Worm (Caenorhabditis elegans) whole organism, L1 larva: ENCODE data around the gene mec-7.

Experiments
- C04F5.9 ChIP-seq: sonication (generic microtip); optimal IDR thresholded peaks from 2 replicates; lab custom pipeline; 2016; ENCODE audit warnings: missing genetic modification characterization, missing compliant biosample characterization
- C16A3.4 ChIP-seq: fragments of 150-350 bp; optimal IDR thresholded peaks from 2 replicates; lab custom pipeline; 2014; ENCODE audit warnings: missing biosample characterization, missing genetic modification characterization
- C34B4.2 ChIP-seq: sonication (generic microtip); optimal IDR thresholded peaks from 2 replicates; lab custom pipeline; 2017; ENCODE audit warnings: mild to moderate bottlenecking, missing genetic modification characterization, missing compliant biosample characterization
- F16B12.6 ChIP-seq: fragments of 150-350 bp; optimal IDR thresholded peaks from 2 replicates; lab custom pipeline; 2014; ENCODE audit warnings: missing biosample characterization, missing genetic modification characterization
- Y116A8C.19 ChIP-seq: sonication (generic microtip); optimal IDR thresholded peaks from 2 replicates; lab custom pipeline; 2016; ENCODE audit warnings: missing compliant biosample characterization, missing genetic modification characterization, borderline replicate concordance
- aly-2 ChIP-seq: fragments of 150-350 bp; optimal IDR thresholded peaks from 2 replicates; lab custom pipeline; 2014; ENCODE audit warnings: missing biosample characterization, missing genetic modification characterization
- ama-1 ChIP-seq: fragments of 150-350 bp; optimal IDR thresholded peaks from 2 replicates; lab custom pipeline; 2014
- blmp-1 ChIP-seq: fragments of 150-350 bp; optimal IDR thresholded peaks from 2 replicates; lab custom pipeline; 2014; ENCODE audit warnings: missing biosample characterization, missing genetic modification characterization
- ceh-63 ChIP-seq: fragments of 200-800 bp; sonication (Bioruptor generic); optimal IDR thresholded peaks from 2 replicates; lab custom pipeline; 2018; ENCODE audit warnings: mild to moderate bottlenecking, missing genetic modification characterization, missing compliant biosample characterization
- ceh-88 ChIP-seq: fragments of 200-800 bp; sonication (Bioruptor generic); IDR thresholded peaks from 2 replicates; pipeline ENCODE4 v1.3.6; 2022; ENCODE audit warnings: missing genetic modification characterization, missing compliant biosample characterization
- ceh-90 ChIP-seq: sonication (generic microtip); optimal IDR thresholded peaks from 2 replicates; lab custom pipeline; 2016; ENCODE audit warnings: missing genetic modification characterization, missing compliant biosample characterization
- efl-3 ChIP-seq: fragments of 200-800 bp; sonication (Bioruptor generic); optimal IDR thresholded peaks from 2 replicates; lab custom pipeline; 2018; ENCODE audit warnings: mild to moderate bottlenecking, missing genetic modification characterization, missing compliant biosample characterization
- egl-13 ChIP-seq: sonication (generic microtip); optimal IDR thresholded peaks from 2 replicates; lab custom pipeline; 2016; ENCODE audit warnings: missing genotype, missing genetic modification reagents, missing genetic modification characterization, missing compliant biosample characterization
- egl-27 ChIP-seq, 2 experiments: fragments of 150-350 bp in 1 of 2; sonication (generic microtip); optimal IDR thresholded peaks; 3 replicates each; lab custom pipeline; 2017 to 2018; ENCODE audit warnings: missing biosample characterization in 2 of 2, missing genetic modification characterization in 2 of 2, missing genetic modification reagents in 2 of 2
- elt-2 ChIP-seq: sonication (generic microtip); optimal IDR thresholded peaks from 2 replicates; lab custom pipeline; 2016; ENCODE audit warnings: missing genetic modification characterization, mild to moderate bottlenecking, inconsistent platforms, missing compliant biosample characterization, missing genetic modification reagents
- elt-3 ChIP-seq, 6 experiments: fragments of 150-350 bp in 1 of 6; sonication (generic microtip); optimal IDR thresholded peaks; 2 replicates each; lab custom pipeline; 2017 to 2018; ENCODE audit warnings: missing biosample characterization in 6 of 6, missing genetic modification characterization in 6 of 6, inconsistent platforms in 1 of 6
- ets-5 ChIP-seq: fragments of 200-800 bp; sonication (Bioruptor generic); IDR thresholded peaks from 2 replicates; pipeline ENCODE4 v1.3.6; 2022; ENCODE audit warnings: missing genetic modification characterization, missing compliant biosample characterization
- fkh-4 ChIP-seq: sonication (generic microtip); optimal IDR thresholded peaks from 2 replicates; lab custom pipeline; 2016; ENCODE audit warnings: missing compliant biosample characterization, missing genetic modification characterization, borderline replicate concordance
- fkh-8 ChIP-seq: sonication (generic microtip); optimal IDR thresholded peaks from 2 replicates; lab custom pipeline; 2016; ENCODE audit warnings: mild to moderate bottlenecking, missing genetic modification characterization, missing compliant biosample characterization
- fos-1 ChIP-seq: fragments of 150-350 bp; optimal IDR thresholded peaks from 2 replicates; lab custom pipeline; 2014; ENCODE audit warnings: missing biosample characterization, missing genetic modification characterization
- grh-1 ChIP-seq: fragments of 200-800 bp; sonication (Bioruptor generic); IDR thresholded peaks from 2 replicates; pipeline ENCODE4 v1.3.6; 2022; ENCODE audit warnings: missing genetic modification reagents, missing genetic modification characterization, missing compliant biosample characterization
- hlh-17 ChIP-seq: fragments of 200-800 bp; sonication (Bioruptor generic); optimal IDR thresholded peaks from 2 replicates; lab custom pipeline; 2018; ENCODE audit warnings: missing genetic modification characterization, mild to moderate bottlenecking, missing compliant biosample characterization, moderate library complexity, borderline replicate concordance
- lin-14 ChIP-seq: fragments of 200-800 bp; sonication (Bioruptor generic); optimal IDR thresholded peaks from 2 replicates; lab custom pipeline; 2018; ENCODE audit warnings: mild to moderate bottlenecking, missing genetic modification characterization, moderate library complexity, missing compliant biosample characterization
- lin-15B ChIP-seq: fragments of 150-350 bp; sonication (generic microtip); optimal IDR thresholded peaks from 3 replicates; lab custom pipeline; 2014; ENCODE audit warnings: missing biosample characterization, missing genetic modification characterization
- lir-3 ChIP-seq: sonication (generic microtip); optimal IDR thresholded peaks from 2 replicates; lab custom pipeline; 2016; ENCODE audit warnings: mild to moderate bottlenecking, missing genetic modification characterization, moderate library complexity, missing compliant biosample characterization; ENCODE audit not compliant: poor library complexity
- mdl-1 ChIP-seq, 2 experiments: fragments of 150-350 bp; optimal IDR thresholded peaks; 2 replicates each; lab custom pipeline; 2014 to 2017; ENCODE audit warnings: missing biosample characterization in 2 of 2, missing genetic modification characterization in 2 of 2, inconsistent platforms in 1 of 2
- mep-1 ChIP-seq: fragments of 150-350 bp; optimal IDR thresholded peaks from 2 replicates; lab custom pipeline; 2014; ENCODE audit warnings: missing biosample characterization, missing genetic modification characterization
- nhr-11 ChIP-seq: fragments of 150-350 bp; optimal IDR thresholded peaks from 2 replicates; lab custom pipeline; 2014; ENCODE audit warnings: missing biosample characterization, missing genetic modification characterization
- nhr-12 ChIP-seq: sonication (generic microtip); optimal IDR thresholded peaks from 2 replicates; lab custom pipeline; 2017; ENCODE audit warnings: missing biosample characterization, missing genetic modification characterization
- nhr-19 ChIP-seq: fragments of 200-800 bp; sonication (Bioruptor generic); conservative IDR thresholded peaks from 2 replicates; pipeline ENCODE4 v1.3.6; 2022; ENCODE audit warnings: missing genetic modification characterization, missing compliant biosample characterization
- nhr-20 ChIP-seq: sonication (generic microtip); optimal IDR thresholded peaks from 2 replicates; lab custom pipeline; 2016; ENCODE audit warnings: mild to moderate bottlenecking, missing genetic modification characterization, missing compliant biosample characterization
- nhr-47 ChIP-seq: sonication (generic microtip); optimal IDR thresholded peaks from 2 replicates; lab custom pipeline; 2016; ENCODE audit warnings: mild to moderate bottlenecking, missing genetic modification characterization, moderate library complexity, missing compliant biosample characterization
- nhr-76 ChIP-seq: sonication (generic microtip); optimal IDR thresholded peaks from 2 replicates; lab custom pipeline; 2017; ENCODE audit warnings: missing biosample characterization, missing genetic modification characterization
- nhr-84 ChIP-seq: sonication (generic microtip); optimal IDR thresholded peaks from 2 replicates; lab custom pipeline; 2017; ENCODE audit warnings: missing biosample characterization, missing genetic modification characterization
- nhr-85 ChIP-seq: sonication (generic microtip); peaks from one replicate; lab custom pipeline; 2016; ENCODE audit warnings: missing genetic modification characterization, inconsistent platforms, missing compliant biosample characterization
- nhr-90 ChIP-seq: sonication (generic microtip); optimal IDR thresholded peaks from 2 replicates; lab custom pipeline; 2016; ENCODE audit warnings: mild to moderate bottlenecking, missing genetic modification characterization, missing compliant biosample characterization; ENCODE audit not compliant: poor library complexity
- pag-3 ChIP-seq: sonication (generic microtip); optimal IDR thresholded peaks from 2 replicates; lab custom pipeline; 2017; ENCODE audit warnings: missing genetic modification characterization, mild to moderate bottlenecking, missing compliant biosample characterization, antibody characterized with exemption, borderline replicate concordance; ENCODE audit not compliant: insufficient read depth
- pax-3 ChIP-seq: fragments of 200-800 bp; sonication (Bioruptor generic); optimal IDR thresholded peaks from 2 replicates; lab custom pipeline; 2018; ENCODE audit warnings: mild to moderate bottlenecking, missing genetic modification characterization, moderate library complexity, missing compliant biosample characterization
- skn-1 ChIP-seq: fragments of 150-350 bp; optimal IDR thresholded peaks from 2 replicates; lab custom pipeline; 2014; ENCODE audit warnings: missing biosample characterization, missing genetic modification characterization
- snu-23 ChIP-seq: sonication (generic microtip); optimal IDR thresholded peaks from 2 replicates; lab custom pipeline; 2016; ENCODE audit warnings: missing genetic modification characterization, missing compliant biosample characterization
- sptf-1 ChIP-seq: fragments of 150-350 bp; optimal IDR thresholded peaks from 2 replicates; lab custom pipeline; 2014; ENCODE audit warnings: missing biosample characterization, missing genetic modification characterization
- tbx-2 ChIP-seq: sonication (generic microtip); optimal IDR thresholded peaks from 2 replicates; lab custom pipeline; 2016; ENCODE audit warnings: missing genetic modification characterization, missing compliant biosample characterization
- xbp-1 ChIP-seq: sonication (generic microtip); optimal IDR thresholded peaks from 2 replicates; lab custom pipeline; 2016; ENCODE audit warnings: missing genetic modification characterization, missing compliant biosample characterization
- zip-4 ChIP-seq: fragments of 200-800 bp; sonication (Bioruptor generic); optimal IDR thresholded peaks from 2 replicates; lab custom pipeline; 2018; ENCODE audit warnings: mild to moderate bottlenecking, missing genetic modification characterization, moderate library complexity, missing compliant biosample characterization
- ztf-11 ChIP-seq, 2 experiments: sonication (generic microtip); optimal IDR thresholded peaks; 2 replicates each; lab custom pipeline; 2016 to 2017; ENCODE audit warnings: missing genetic modification characterization in 2 of 2, missing biosample characterization in 1 of 2, missing compliant biosample characterization in 1 of 2
- ztf-4 ChIP-seq: fragments of 150-350 bp; optimal IDR thresholded peaks from 2 replicates; lab custom pipeline; 2014; ENCODE audit warnings: missing biosample characterization, missing genetic modification characterization

mec-7 gene

ce11 chrX:7800370-7800769, 23.9 kb upstream of the mec-7 start:
- no peak for TF ChIP-seq elt-2 (tag; lab: Kevin White, UChicago)
- TF ChIP-seq nhr-76 (tag; lab: Kevin White, UChicago): no peak
- TF ChIP-seq ceh-63 (GFP tag; lab: Kevin White, UChicago): no peak
- no peak for TF ChIP-seq ceh-90
- TF ChIP-seq egl-13 (tag; lab: Kevin White, UChicago): no peak
- TF ChIP-seq ama-1 (lab: Kevin White, UChicago): no peak

ce11 chrX:7799680-7800079, 23.2 kb upstream of the mec-7 start, which contains the start of gene gpx-7:
Gene gpx-7 (minus strand): TSS chrX:7799780.
- TF ChIP-seq pag-3 (no peak), nhr-19 (GFP tag; lab: Robert Waterston, UW) (no peak), fkh-4 (tag; lab: Kevin White, UChicago) (no peak), grh-1 (GFP tag; lab: Robert Waterston, UW) (no peak), mep-1 (tag; lab: Kevin White, UChicago) (no peak), mdl-1 (tag; optimal IDR thresholded peaks at IDR 0.05; lab: Kevin White, UChicago) (no peak), lir-3 (tag; lab: Kevin White, UChicago) (no peak)

ce11 chrX:7798248-7799020, 21.9 kb upstream of the mec-7 start, which contains the start of gene adm-4:
Gene adm-4 (minus strand): TSS chrX:7798298.
- TF ChIP-seq fos-1 (no peak), F16B12.6 (tag; lab: Kevin White, UChicago) (no peak), ama-1 (lab: Kevin White, UChicago) (no peak), efl-3 (GFP tag; lab: Kevin White, UChicago) (no peak), skn-1 (tag; lab: Kevin White, UChicago) (no peak), aly-2 (tag; lab: Kevin White, UChicago) (no peak), ztf-4 (tag; lab: Kevin White, UChicago) (no peak), fkh-8 (peak; percentile 63), egl-13 (tag; lab: Kevin White, UChicago) (peak; percentile 54), sptf-1 (tag; lab: Kevin White, UChicago) (no peak), nhr-12 (no peak), snu-23 (GFP tag; lab: Kevin White, UChicago) (peak; percentile 70), lir-3 (tag; lab: Kevin White, UChicago) (peak; percentile 87), Y116A8C.19 (no peak), xbp-1 (tag; lab: Kevin White, UChicago) (peak; percentile 64), nhr-85 (tag; lab: Kevin White, UChicago) (peak; percentile 74), nhr-84 (no peak), ceh-88 (GFP tag; lab: Robert Waterston, UW) (no peak), hlh-17 (GFP tag; lab: Kevin White, UChicago) (no peak), nhr-19 (GFP tag; lab: Robert Waterston, UW) (peak; percentile 45), C34B4.2 (no peak), pax-3 (tag; lab: Kevin White, UChicago) (peak; percentile 59), nhr-20 (tag; lab: Kevin White, UChicago) (peak; percentile 62), ets-5 (GFP tag; lab: Robert Waterston, UW) (no peak), lin-14 (GFP tag; lab: Kevin White, UChicago) (peak; percentile 61), lin-15B (tag; lab: Kevin White, UChicago) (no peak), C16A3.4 (tag; lab: Kevin White, UChicago) (peak; percentile 8), elt-3 (tag; optimal IDR thresholded peaks at IDR 0.05; lab: Kevin White, UChicago) (no peak), nhr-47 (tag; lab: Kevin White, UChicago) (peak; percentile 72), egl-27 (tag; optimal IDR thresholded peaks at IDR 0.05; lab: Kevin White, UChicago) (no peak), nhr-90 (tag; lab: Kevin White, UChicago) (peak; percentile 67), ztf-11 (tag; optimal IDR thresholded peaks at IDR 0.05; lab: Kevin White, UChicago) (peak in 1 of 2 experiments; percentile 67), nhr-11 (no peak), tbx-2 (peak; percentile 64), ceh-90 (peak; percentile 79), zip-4 (no peak), blmp-1 (tag; lab: Kevin White, UChicago) (peak; percentile 37), C04F5.9 (tag; lab: Kevin White, UChicago) (no peak), ceh-63 (GFP tag; lab: Kevin White, UChicago) (no peak)
